Fruit fly (Drosophila melanogaster): ENCODE results near the gene Dcr-1.
A peak's percentile ranks its signal among the peaks of the same experiment; 100 is the strongest.

The Dcr-1 gene

dm6 chr3R:22684044-22684947 is 56.6 kb downstream of the Dcr-1 start (continued):
- TF ChIP-seq CG10209 (GFP tag; optimal IDR thresholded peaks at IDR 0.05) = no peak
- no peak for TF ChIP-seq CG2120 (GFP tag; optimal IDR thresholded peaks at IDR 0.05)
- no peak for TF ChIP-seq ham (GFP tag; IDR thresholded peaks at IDR 0.05)
- no peak for TF ChIP-seq CG42726 (GFP tag; IDR thresholded peaks at IDR 0.05; ENCODE audit: partially characterized antibody)
- TF ChIP-seq CG4707 (GFP tag; optimal IDR thresholded peaks at IDR 0.05) = no peak
- no peak for TF ChIP-seq CG10654 (GFP tag; optimal IDR thresholded peaks at IDR 0.05)
- TF ChIP-seq CG4424 (GFP tag; optimal IDR thresholded peaks at IDR 0.05) = no peak
- TF ChIP-seq Taf1 (GFP tag; IDR thresholded peaks at IDR 0.05) = no peak
- TF ChIP-seq CG11398 (GFP tag; optimal IDR thresholded peaks at IDR 0.05) = no peak
- TF ChIP-seq CG9817 (tag; optimal IDR thresholded peaks at IDR 0.05) = no peak
- no peak for TF ChIP-seq CG13287 (GFP tag; IDR thresholded peaks at IDR 0.05; ENCODE audit: partially characterized antibody)
- no peak for TF ChIP-seq Blimp-1 (GFP tag; optimal IDR thresholded peaks at IDR 0.05)
- no peak for TF ChIP-seq luna (GFP tag; optimal IDR thresholded peaks at IDR 0.05)
- TF ChIP-seq CG11695 (GFP tag; IDR thresholded peaks at IDR 0.05) = no peak
- no peak for TF ChIP-seq nau (GFP tag; optimal IDR thresholded peaks at IDR 0.05)
- TF ChIP-seq CG4404 (GFP tag; IDR thresholded peaks at IDR 0.05) = no peak
- peak; percentile 19 for TF ChIP-seq Meics (GFP tag; optimal IDR thresholded peaks at IDR 0.05)
- TF ChIP-seq sens (GFP tag) = peak; percentile 49
- TF ChIP-seq grn (GFP tag; optimal IDR thresholded peaks at IDR 0.05) = peak; percentile 40
- no peak for TF ChIP-seq sr (GFP tag; IDR thresholded peaks at IDR 0.05)
- TF ChIP-seq Chrac-16 (GFP tag; optimal IDR thresholded peaks at IDR 0.05) = no peak
- TF ChIP-seq so (GFP tag; IDR thresholded peaks at IDR 0.05) = no peak
- no peak for TF ChIP-seq Gsc (GFP tag; IDR thresholded peaks at IDR 0.05)
- TF ChIP-seq HmgD (GFP tag; optimal IDR thresholded peaks at IDR 0.05) = no peak
- no peak for TF ChIP-seq CG2202 (tag; optimal IDR thresholded peaks at IDR 0.05)
- no peak for TF ChIP-seq CG9609 (GFP tag; optimal IDR thresholded peaks at IDR 0.05)
- TF ChIP-seq caup (GFP tag; optimal IDR thresholded peaks at IDR 0.05; ENCODE audit: severe bottlenecking) = peak; percentile 9
- peak; percentile 30 for TF ChIP-seq sug (tag; optimal IDR thresholded peaks at IDR 0.05)
- TF ChIP-seq nom (GFP tag; optimal IDR thresholded peaks at IDR 0.05) = peak; percentile 41
- no peak for TF ChIP-seq Mes4 (GFP tag; optimal IDR thresholded peaks at IDR 0.05)
- TF ChIP-seq bowl (GFP tag; IDR thresholded peaks at IDR 0.05) = no peak
- TF ChIP-seq CG13424 (tag; optimal IDR thresholded peaks at IDR 0.05) = no peak
- TF ChIP-seq Med (GFP tag) = peak; percentile 76
- TF ChIP-seq CG4820 (GFP tag; optimal IDR thresholded peaks at IDR 0.05) = no peak
- TF ChIP-seq CG2875 (GFP tag; optimal IDR thresholded peaks at IDR 0.05) = no peak
- no peak for TF ChIP-seq nmo (GFP tag; optimal IDR thresholded peaks at IDR 0.05)
- TF ChIP-seq tin (GFP tag; optimal IDR thresholded peaks at IDR 0.05) = no peak
- no peak for TF ChIP-seq Oaz (GFP tag; IDR thresholded peaks at IDR 0.05)
- no peak for TF ChIP-seq lov (optimal IDR thresholded peaks at IDR 0.05)
- no peak for TF ChIP-seq lov (GFP tag; IDR thresholded peaks at IDR 0.05)
- TF ChIP-seq Lim3 (GFP tag; IDR thresholded peaks at IDR 0.05) = no peak
- no peak for TF ChIP-seq inv (GFP tag; IDR thresholded peaks at IDR 0.05; ENCODE audit: partially characterized antibody)
- TF ChIP-seq tll (GFP tag; optimal IDR thresholded peaks at IDR 0.05) = no peak
- TF ChIP-seq CG12744 (GFP tag; optimal IDR thresholded peaks at IDR 0.05) = no peak
- no peak for TF ChIP-seq Hr39 (optimal IDR thresholded peaks at IDR 0.05)
- no peak for TF ChIP-seq dmrt11E (tag; optimal IDR thresholded peaks at IDR 0.05)
- TF ChIP-seq Hmr (GFP tag; optimal IDR thresholded peaks at IDR 0.05) = peak; percentile 55
- TF ChIP-seq CG18011 (GFP tag; optimal IDR thresholded peaks at IDR 0.05) = no peak
- no peak for TF ChIP-seq CG12104 (GFP tag; optimal IDR thresholded peaks at IDR 0.05)
- no peak for TF ChIP-seq gsb-n (tag; optimal IDR thresholded peaks at IDR 0.05)
